Fruit fly (Drosophila melanogaster) whole organism, embryonic: ENCODE data around the gene intr.
A peak's percentile ranks its signal among the peaks of the same experiment; 100 is the strongest.

Source experiments
- CG12299 ChIP-seq: fragments of 200-800 bp; sonication (Bioruptor generic); optimal IDR thresholded peaks from 2 replicates; lab custom pipeline; 2018; ENCODE audit warnings: missing biosample characterization, mild to moderate bottlenecking, missing genetic modification characterization
- CG15696 ChIP-seq: fragments of 200-800 bp; sonication (Bioruptor generic); optimal IDR thresholded peaks from 2 replicates; lab custom pipeline; 2019; ENCODE audit warnings: missing biosample characterization, mild to moderate bottlenecking, missing genetic modification characterization, moderate library complexity
- CG5180 ChIP-seq: fragments of 200-800 bp; sonication (Bioruptor generic); optimal IDR thresholded peaks from 3 replicates; lab custom pipeline; 2017; ENCODE audit warnings: missing biosample characterization, missing genetic modification characterization, mild to moderate bottlenecking, moderate library complexity, missing genetic modification reagents
- Kr ChIP-seq: fragments of 200-800 bp; sonication (Bioruptor generic); optimal IDR thresholded peaks from 2 replicates; lab custom pipeline; 2017; ENCODE audit warnings: missing biosample characterization, mild to moderate bottlenecking, missing genetic modification characterization
- ara ChIP-seq: fragments of 200-800 bp; sonication (Bioruptor generic); IDR thresholded peaks from 2 replicates; pipeline ENCODE4 v1.3.6; 2022; ENCODE audit warnings: missing biosample characterization, missing genetic modification characterization
- dmrt11E ChIP-seq: fragments of 200-800 bp; sonication (Bioruptor generic); optimal IDR thresholded peaks from 3 replicates; lab custom pipeline; 2018; ENCODE audit warnings: missing biosample characterization, mild to moderate bottlenecking, missing genetic modification characterization, moderate library complexity
- ftz-f1 ChIP-seq: fragments of 200-800 bp; sonication (Bioruptor generic); optimal IDR thresholded peaks from 2 replicates; lab custom pipeline; 2016; ENCODE audit warnings: missing biosample characterization, missing genetic modification characterization
- gro ChIP-seq: fragments of 200-800 bp; sonication (Bioruptor generic); optimal IDR thresholded peaks from 2 replicates; lab custom pipeline; 2016; ENCODE audit warnings: missing biosample characterization, missing genetic modification characterization
- hth ChIP-seq: fragments of >200 bp; optimal IDR thresholded peaks from 2 replicates; lab custom pipeline; 2017; ENCODE audit warnings: inconsistent platforms
- nerfin-2 ChIP-seq: fragments of 200-800 bp; sonication (Bioruptor generic); IDR thresholded peaks from 2 replicates; pipeline ENCODE4 v1.3.6; 2022; ENCODE audit warnings: missing biosample characterization, missing genetic modification characterization; ENCODE audit not compliant: partially characterized antibody
- tx ChIP-seq: fragments of 200-800 bp; sonication (Bioruptor generic); optimal IDR thresholded peaks from 2 replicates; lab custom pipeline; 2016; ENCODE audit warnings: missing biosample characterization, missing genetic modification characterization

DNA sequence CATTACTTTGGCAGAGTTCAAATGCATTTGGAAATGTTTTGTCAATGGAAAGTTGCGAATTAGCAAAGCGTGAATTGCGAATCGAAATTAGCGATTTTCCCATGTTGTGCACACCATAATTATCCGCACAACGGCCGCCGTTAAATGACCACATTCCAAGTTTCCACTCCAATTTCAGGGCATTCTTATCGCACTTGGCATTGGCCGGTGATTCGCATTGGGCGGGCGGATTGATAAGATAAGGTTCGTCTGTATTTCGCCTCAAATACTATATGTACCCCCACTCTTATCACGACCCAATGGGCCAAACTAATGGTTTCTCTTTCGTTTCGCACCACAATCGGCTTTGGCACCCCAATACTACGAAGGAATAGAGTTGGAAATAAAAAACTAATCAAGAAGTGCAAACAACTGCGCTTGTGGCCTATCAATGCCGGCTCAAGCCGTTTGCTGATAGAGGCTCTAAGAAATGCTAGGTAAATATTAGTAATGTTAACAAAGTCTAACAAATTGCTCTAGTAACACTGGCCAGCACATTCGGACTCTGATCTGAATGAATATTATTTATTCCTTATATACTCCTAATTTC, 39.1 kb downstream of the intr start:
- TF ChIP-seq tx (GFP tag; lab: Kevin White, UChicago) (no peak), ara (GFP tag; lab: Robert Waterston, UW) (no peak), Kr (GFP tag; lab: Kevin White, UChicago) (no peak), dmrt11E (tag; lab: Kevin White, UChicago) (no peak), ftz-f1 (GFP tag; lab: Kevin White, UChicago) (peak; percentile 27), hth (lab: Kevin White, UChicago) (no peak), nerfin-2 (GFP tag; lab: Robert Waterston, UW) (no peak), CG12299 (tag; lab: Kevin White, UChicago) (no peak), gro (GFP tag; lab: Kevin White, UChicago) (no peak), CG5180 (GFP tag; lab: Kevin White, UChicago) (no peak), CG15696 (tag; lab: Kevin White, UChicago) (no peak)
